Fruit fly (Drosophila melanogaster) whole organism, embryonic: ENCODE results near the gene AspRS-m.

Experiments used
- Aef1 ChIP-seq: fragments of 200-800 bp; sonication (Bioruptor generic); IDR thresholded peaks from 3 replicates; pipeline ENCODE4 v1.3.6; 2022; ENCODE audit warnings: missing biosample characterization, missing genetic modification characterization
- Atf3 ChIP-seq: fragments of 200-800 bp; sonication (Bioruptor generic); optimal IDR thresholded peaks from 3 replicates; lab custom pipeline; 2016; ENCODE audit warnings: missing biosample characterization, missing genetic modification characterization
- CG1024 ChIP-seq: fragments of 200-800 bp; sonication (Bioruptor generic); IDR thresholded peaks from 2 replicates; pipeline ENCODE4 v1.3.6; 2022; ENCODE audit warnings: missing biosample characterization, missing genetic modification characterization
- CG11247 ChIP-seq: fragments of 200-800 bp; sonication (Bioruptor generic); IDR thresholded peaks from 2 replicates; pipeline ENCODE4 v1.3.6; 2022; ENCODE audit warnings: missing biosample characterization, missing genetic modification characterization
- CG11696 ChIP-seq: fragments of 200-800 bp; sonication (Bioruptor generic); IDR thresholded peaks from 2 replicates; pipeline ENCODE4 v1.3.6; 2022; ENCODE audit warnings: missing biosample characterization, missing genetic modification characterization
- CG12104 ChIP-seq: fragments of 200-800 bp; sonication (Bioruptor generic); optimal IDR thresholded peaks from 3 replicates; lab custom pipeline; 2016; ENCODE audit warnings: missing biosample characterization, missing genetic modification characterization
- CG12219 ChIP-seq: fragments of 200-800 bp; sonication (Bioruptor generic); optimal IDR thresholded peaks from 3 replicates; lab custom pipeline; 2018; ENCODE audit warnings: missing biosample characterization, mild to moderate bottlenecking, missing genetic modification characterization
- CG12391 ChIP-seq: fragments of 200-800 bp; sonication (Bioruptor generic); optimal IDR thresholded peaks from 3 replicates; lab custom pipeline; 2018; ENCODE audit warnings: missing biosample characterization, mild to moderate bottlenecking, missing genetic modification characterization, moderate library complexity
- CG15073 ChIP-seq: fragments of 200-800 bp; sonication (Bioruptor generic); optimal IDR thresholded peaks from 2 replicates; lab custom pipeline; 2016; ENCODE audit warnings: missing biosample characterization, missing genetic modification characterization
- CG16813 ChIP-seq: fragments of 200-800 bp; sonication (Bioruptor generic); IDR thresholded peaks from 3 replicates; pipeline ENCODE4 v1.3.6; 2022; ENCODE audit warnings: missing biosample characterization, missing genetic modification characterization; ENCODE audit not compliant: partially characterized antibody
- CG17612 ChIP-seq: fragments of 200-800 bp; sonication (Bioruptor generic); IDR thresholded peaks from 2 replicates; pipeline ENCODE4 v1.3.6; 2022; ENCODE audit warnings: missing biosample characterization, missing genetic modification characterization
- CG17802 ChIP-seq: fragments of 200-800 bp; sonication (Bioruptor generic); optimal IDR thresholded peaks from 2 replicates; lab custom pipeline; 2018; ENCODE audit warnings: missing biosample characterization, mild to moderate bottlenecking, missing genetic modification characterization, moderate library complexity
- CG17912 ChIP-seq: fragments of 200-800 bp; sonication (Bioruptor generic); optimal IDR thresholded peaks from 2 replicates; lab custom pipeline; 2018; ENCODE audit warnings: missing biosample characterization, mild to moderate bottlenecking, missing genetic modification characterization
- CG31224 ChIP-seq: fragments of 200-800 bp; sonication (Bioruptor generic); IDR thresholded peaks from 2 replicates; pipeline ENCODE4 v1.3.6; 2022; ENCODE audit warnings: missing biosample characterization, missing genetic modification characterization
- CG31388 ChIP-seq: fragments of 200-800 bp; sonication (Bioruptor generic); optimal IDR thresholded peaks from 2 replicates; lab custom pipeline; 2016; ENCODE audit warnings: missing biosample characterization, missing genetic modification characterization
- CG33213 ChIP-seq: fragments of 200-800 bp; sonication (Bioruptor generic); optimal IDR thresholded peaks from 3 replicates; lab custom pipeline; 2016; ENCODE audit warnings: missing biosample characterization, missing genetic modification characterization
- CG34422 ChIP-seq: fragments of 200-800 bp; sonication (Bioruptor generic); IDR thresholded peaks from 3 replicates; pipeline ENCODE4 v1.3.6; 2022; ENCODE audit warnings: missing biosample characterization, missing genetic modification characterization
- CG4424 ChIP-seq: fragments of 200-800 bp; sonication (Bioruptor generic); optimal IDR thresholded peaks from 3 replicates; lab custom pipeline; 2016; ENCODE audit warnings: missing biosample characterization, missing genetic modification characterization
- CG7271 ChIP-seq: fragments of 200-800 bp; sonication (Bioruptor generic); optimal IDR thresholded peaks from 2 replicates; lab custom pipeline; 2018; ENCODE audit warnings: missing biosample characterization, mild to moderate bottlenecking, missing genetic modification characterization, moderate library complexity
- CG8478 ChIP-seq: fragments of >200 bp; optimal IDR thresholded peaks from 2 replicates; lab custom pipeline; 2018
- CG9817 ChIP-seq: fragments of 200-800 bp; sonication (Bioruptor generic); optimal IDR thresholded peaks from 2 replicates; lab custom pipeline; 2018; ENCODE audit warnings: missing biosample characterization, mild to moderate bottlenecking, missing genetic modification characterization, moderate library complexity
- Fer1 ChIP-seq: fragments of 200-800 bp; sonication (Bioruptor generic); optimal IDR thresholded peaks from 2 replicates; lab custom pipeline; 2017; ENCODE audit warnings: missing biosample characterization, mild to moderate bottlenecking, missing genetic modification characterization
- HHEX ChIP-seq: fragments of 200-800 bp; sonication (Bioruptor generic); optimal IDR thresholded peaks from 3 replicates; lab custom pipeline; 2017; ENCODE audit warnings: missing biosample characterization, mild to moderate bottlenecking, missing genetic modification characterization, missing genetic modification reagents
- HmgZ ChIP-seq: fragments of 200-800 bp; sonication (Bioruptor generic); optimal IDR thresholded peaks from 2 replicates; lab custom pipeline; 2018; ENCODE audit warnings: missing biosample characterization, mild to moderate bottlenecking, missing genetic modification characterization
- Hr51 ChIP-seq, 2 experiments: fragments of 200-800 bp; sonication (Bioruptor generic); optimal IDR thresholded peaks; 2 replicates in 1 of 2; 3 replicates in 1 of 2; lab custom pipeline; 2016 to 2018; ENCODE audit warnings: missing biosample characterization in 2 of 2, missing genetic modification characterization in 2 of 2, mild to moderate bottlenecking in 1 of 2, moderate library complexity in 1 of 2
- Kr ChIP-seq: fragments of 200-800 bp; sonication (Bioruptor generic); optimal IDR thresholded peaks from 2 replicates; lab custom pipeline; 2017; ENCODE audit warnings: missing biosample characterization, mild to moderate bottlenecking, missing genetic modification characterization
- Lim3 ChIP-seq: fragments of 200-800 bp; sonication (Bioruptor generic); IDR thresholded peaks from 2 replicates; pipeline ENCODE4 v1.3.6; 2022; ENCODE audit warnings: missing biosample characterization, missing genetic modification characterization
- Oaz ChIP-seq: fragments of 200-800 bp; sonication (Bioruptor generic); IDR thresholded peaks from 2 replicates; pipeline ENCODE4 v1.3.6; 2022; ENCODE audit warnings: missing biosample characterization, missing genetic modification characterization
- Rfx ChIP-seq: fragments of 200-800 bp; sonication (Bioruptor generic); IDR thresholded peaks from 2 replicates; pipeline ENCODE4 v1.3.6; 2022; ENCODE audit warnings: missing biosample characterization, missing genetic modification characterization
- TFAM ChIP-seq: fragments of 200-800 bp; sonication (Bioruptor generic); optimal IDR thresholded peaks from 2 replicates; lab custom pipeline; 2017; ENCODE audit warnings: missing biosample characterization, missing genetic modification characterization, inconsistent platforms
- Tbp ChIP-seq: fragments of >200 bp; optimal IDR thresholded peaks from 2 replicates; lab custom pipeline; 2018; ENCODE audit warnings: missing biosample characterization, missing genetic modification characterization
- Trl ChIP-seq, 3 experiments: fragments of >200 bp in 2 of 3; fragments of 200-800 bp in 1 of 3; sonication (Bioruptor generic) in 1 of 3; optimal IDR thresholded peaks; 2 replicates in 1 of 3; 3 replicates in 2 of 3; lab custom pipeline; 2016 to 2017; ENCODE audit warnings: missing biosample characterization in 1 of 3, missing genetic modification characterization in 1 of 3
- Vsx1 ChIP-seq: fragments of 200-800 bp; sonication (Bioruptor generic); optimal IDR thresholded peaks from 2 replicates; lab custom pipeline; 2017; ENCODE audit warnings: missing biosample characterization, mild to moderate bottlenecking, missing genetic modification characterization, missing genetic modification reagents
- bsh ChIP-seq, 2 experiments: fragments of 200-800 bp; sonication (Bioruptor generic); optimal IDR thresholded peaks; 2 replicates each; lab custom pipeline; 2017 to 2018; ENCODE audit warnings: mild to moderate bottlenecking in 2 of 2, missing biosample characterization in 2 of 2, missing genetic modification characterization in 2 of 2, moderate library complexity in 1 of 2
- da ChIP-seq: fragments of 200-800 bp; sonication (Bioruptor generic); optimal IDR thresholded peaks from 2 replicates; lab custom pipeline; 2016; ENCODE audit warnings: missing biosample characterization, missing genetic modification characterization
- dati ChIP-seq: fragments of 200-800 bp; sonication (Bioruptor generic); IDR thresholded peaks from 2 replicates; pipeline ENCODE4 v1.3.6; 2022; ENCODE audit warnings: missing biosample characterization, missing genetic modification characterization
- emc ChIP-seq: fragments of 200-800 bp; sonication (Bioruptor generic); optimal IDR thresholded peaks from 2 replicates; lab custom pipeline; 2016; ENCODE audit warnings: missing biosample characterization, missing genetic modification characterization
- fru ChIP-seq: fragments of >200 bp; optimal IDR thresholded peaks from 2 replicates; lab custom pipeline; 2017
- insv ChIP-seq, 2 experiments: fragments of 200-800 bp; sonication (Bioruptor generic); optimal IDR thresholded peaks; 3 replicates each; lab custom pipeline; 2016 to 2018; ENCODE audit warnings: missing biosample characterization in 2 of 2, missing genetic modification characterization in 2 of 2
- kah ChIP-seq: fragments of 200-800 bp; sonication (Bioruptor generic); optimal IDR thresholded peaks from 2 replicates; lab custom pipeline; 2018; ENCODE audit warnings: missing biosample characterization, mild to moderate bottlenecking, missing genetic modification characterization
- lbe ChIP-seq: fragments of 200-800 bp; sonication (Bioruptor generic); optimal IDR thresholded peaks from 2 replicates; lab custom pipeline; 2016; ENCODE audit warnings: missing biosample characterization, mild to moderate bottlenecking, missing genetic modification characterization
- mirr ChIP-seq: fragments of 200-800 bp; sonication (Bioruptor generic); optimal IDR thresholded peaks from 3 replicates; lab custom pipeline; 2018; ENCODE audit warnings: missing biosample characterization, mild to moderate bottlenecking, missing genetic modification characterization
- odd ChIP-seq: fragments of 200-800 bp; sonication (Bioruptor generic); optimal IDR thresholded peaks from 2 replicates; lab custom pipeline; 2017; ENCODE audit warnings: missing biosample characterization, mild to moderate bottlenecking, missing genetic modification characterization
- phol ChIP-seq: fragments of 200-800 bp; sonication (Bioruptor generic); optimal IDR thresholded peaks from 3 replicates; lab custom pipeline; 2018; ENCODE audit warnings: missing biosample characterization, mild to moderate bottlenecking, missing genetic modification characterization, moderate library complexity
- pnt ChIP-seq: fragments of 200-800 bp; sonication (Bioruptor generic); optimal IDR thresholded peaks from 3 replicates; lab custom pipeline; 2016; ENCODE audit warnings: missing biosample characterization, missing genetic modification characterization
- sim ChIP-seq: fragments of 200-800 bp; sonication (Bioruptor generic); IDR thresholded peaks from 2 replicates; pipeline ENCODE4 v1.3.6; 2022; ENCODE audit warnings: missing biosample characterization, missing genetic modification characterization
- slp2 ChIP-seq: fragments of 200-800 bp; sonication (Bioruptor generic); optimal IDR thresholded peaks from 2 replicates; lab custom pipeline; 2016; ENCODE audit warnings: missing biosample characterization, missing genetic modification characterization
- so ChIP-seq: fragments of 200-800 bp; sonication (Bioruptor generic); IDR thresholded peaks from 3 replicates; pipeline ENCODE4 v1.3.6; 2022; ENCODE audit warnings: missing biosample characterization, missing genetic modification characterization
- tio ChIP-seq: fragments of 200-800 bp; sonication (Bioruptor generic); optimal IDR thresholded peaks from 2 replicates; lab custom pipeline; 2017; ENCODE audit warnings: missing biosample characterization, missing genetic modification characterization, inconsistent platforms
- trem ChIP-seq: fragments of 200-800 bp; optimal IDR thresholded peaks from 3 replicates; lab custom pipeline; 2019; ENCODE audit warnings: missing biosample characterization, mild to moderate bottlenecking, missing genetic modification characterization, moderate library complexity
- wor ChIP-seq: fragments of 200-800 bp; sonication (Bioruptor generic); IDR thresholded peaks from 2 replicates; pipeline ENCODE4 v1.3.6; 2022; ENCODE audit warnings: missing biosample characterization, missing genetic modification characterization

Gene AspRS-m

dm6 chr2L:16817421-16818101 is 9.3 kb upstream of the AspRS-m start (continued):
- TF ChIP-seq TFAM (GFP tag; lab: Kevin White, UChicago) (no peak), Hr51 (GFP tag; optimal IDR thresholded peaks at IDR 0.05; lab: Kevin White, UChicago) (peak in 1 of 2 experiments; percentile 37), Lim3 (GFP tag; lab: Robert Waterston, UW) (no peak), wor (GFP tag; lab: Robert Waterston, UW) (no peak), CG17802 (tag; lab: Kevin White, UChicago) (no peak), dati (GFP tag; lab: Robert Waterston, UW) (no peak), CG34422 (GFP tag; lab: Robert Waterston, UW) (no peak), CG17912 (GFP tag; lab: Kevin White, UChicago) (no peak), CG31224 (GFP tag; lab: Robert Waterston, UW) (no peak), sim (no peak), lbe (GFP tag; lab: Kevin White, UChicago) (no peak), slp2 (GFP tag; lab: Kevin White, UChicago) (no peak), CG12391 (tag; lab: Kevin White, UChicago) (no peak), CG33213 (GFP tag; lab: Kevin White, UChicago) (no peak), da (GFP tag; lab: Kevin White, UChicago) (no peak), emc (GFP tag; lab: Kevin White, UChicago) (no peak), CG8478 (lab: Kevin White, UChicago) (no peak), HmgZ (tag; lab: Kevin White, UChicago) (no peak), CG16813 (GFP tag; lab: Robert Waterston, UW) (no peak), fru (lab: Kevin White, UChicago) (no peak), CG11696 (GFP tag; lab: Robert Waterston, UW) (no peak), Trl (optimal IDR thresholded peaks at IDR 0.05; lab: Kevin White, UChicago) (peak; percentile 30 to 37), Trl (GFP tag; optimal IDR thresholded peaks at IDR 0.05; lab: Kevin White, UChicago) (no peak), Kr (GFP tag; lab: Kevin White, UChicago) (no peak), Vsx1 (GFP tag; lab: Kevin White, UChicago) (no peak), CG15073 (GFP tag; lab: Kevin White, UChicago) (no peak), trem (no peak), HHEX (GFP tag; lab: Kevin White, UChicago) (no peak), odd (GFP tag; lab: Kevin White, UChicago) (no peak), CG17612 (GFP tag; lab: Robert Waterston, UW) (no peak), phol (tag; lab: Kevin White, UChicago) (no peak), Fer1 (no peak), CG1024 (GFP tag; lab: Robert Waterston, UW) (no peak), tio (GFP tag; lab: Kevin White, UChicago) (no peak), pnt (GFP tag; lab: Kevin White, UChicago) (no peak), CG9817 (tag; lab: Kevin White, UChicago) (no peak), CG7271 (tag; lab: Kevin White, UChicago) (no peak), so (GFP tag; lab: Robert Waterston, UW) (no peak), Oaz (no peak), Atf3 (GFP tag; lab: Kevin White, UChicago) (no peak), CG11247 (GFP tag; lab: Robert Waterston, UW) (no peak), insv (GFP tag; optimal IDR thresholded peaks at IDR 0.05; lab: Kevin White, UChicago) (peak; percentile 76 to 97), CG12104 (no peak), CG4424 (GFP tag; lab: Kevin White, UChicago) (no peak), bsh (GFP tag; optimal IDR thresholded peaks at IDR 0.05; lab: Kevin White, UChicago) (no peak), kah (GFP tag; lab: Kevin White, UChicago) (no peak), mirr (GFP tag; lab: Kevin White, UChicago) (no peak), CG31388 (no peak), Tbp (GFP tag; lab: Kevin White, UChicago) (no peak), CG12219 (no peak), Aef1 (peak; percentile 42; the same call in 2 of the 3 replicates), Rfx (peak; percentile 70)
